Fruit fly (Drosophila melanogaster): ENCODE results near the gene CG18808.

DNA sequence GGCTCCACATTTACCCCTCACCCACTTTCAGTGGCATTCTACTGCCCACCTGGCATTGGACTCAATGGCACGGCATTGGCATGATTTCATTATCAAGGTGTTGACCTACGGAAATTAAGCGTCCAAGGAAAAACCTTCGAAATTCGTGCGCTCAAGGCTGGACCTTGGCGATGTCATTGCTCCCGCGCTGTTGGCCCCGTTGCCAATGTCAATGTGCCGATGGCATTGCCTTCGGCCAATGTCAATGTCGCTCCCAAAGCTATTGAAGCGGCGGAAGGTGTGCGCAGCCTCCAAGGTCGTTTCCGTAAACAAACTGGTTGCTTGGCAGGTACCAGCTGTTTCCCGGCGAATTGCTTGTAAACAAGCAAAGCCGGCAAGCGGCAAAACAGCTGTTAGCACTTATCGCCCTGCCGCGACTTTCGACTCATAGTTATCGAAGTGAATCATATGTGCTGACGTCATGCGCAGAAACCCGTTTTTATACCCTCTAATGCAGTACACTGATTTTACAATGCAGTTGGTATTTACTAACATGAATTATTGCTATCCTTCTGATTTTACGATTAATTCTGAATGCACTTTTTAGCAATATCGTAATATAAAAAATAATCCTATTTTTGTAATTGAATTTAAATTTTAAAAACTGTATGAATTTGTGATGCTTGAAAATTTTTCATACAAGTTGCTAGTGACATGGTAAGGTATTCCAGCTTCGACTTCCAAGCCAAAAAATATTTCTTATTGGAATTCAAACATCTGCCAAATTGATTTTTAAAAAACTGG, 17.3 kb upstream of the CG18808 start:
- TF ChIP-seq Dif (GFP tag; optimal IDR thresholded peaks at IDR 0.05; ENCODE audit: partially characterized antibody) (no peak), N (GFP tag; optimal IDR thresholded peaks at IDR 0.05) (no peak), Hnf4 (GFP tag; optimal IDR thresholded peaks at IDR 0.05) (no peak)
